Fruit fly (Drosophila melanogaster) whole organism, embryonic: ENCODE results near the gene CG7386.

Source experiments
- Awh ChIP-seq: fragments of 200-800 bp; sonication (Bioruptor generic); IDR thresholded peaks from 2 replicates; pipeline ENCODE4, ENCODE4 v1.3.6; 2022; ENCODE audit warnings: missing biosample characterization, missing genetic modification characterization
- BEAF-32 ChIP-seq: fragments of 200-800 bp; sonication (Bioruptor generic); optimal IDR thresholded peaks from 3 replicates; lab custom pipeline; 2017; ENCODE audit warnings: missing biosample characterization, missing genetic modification characterization, mild to moderate bottlenecking, moderate library complexity, missing genetic modification reagents
- Bteb2 ChIP-seq: fragments of 200-800 bp; sonication (Bioruptor generic); optimal IDR thresholded peaks from 2 replicates; lab custom pipeline; 2016; ENCODE audit warnings: missing biosample characterization, missing genetic modification characterization
- CG10209 ChIP-seq: fragments of 200-800 bp; sonication (Bioruptor generic); optimal IDR thresholded peaks from 3 replicates; lab custom pipeline; 2017; ENCODE audit warnings: missing biosample characterization, mild to moderate bottlenecking, missing genetic modification characterization, missing genetic modification reagents
- CG10959 ChIP-seq: fragments of 200-800 bp; sonication (Bioruptor generic); IDR thresholded peaks from 2 replicates; pipeline ENCODE4 v1.3.6; 2022; ENCODE audit warnings: missing biosample characterization, missing genetic modification characterization
- CG11723 ChIP-seq: fragments of 200-800 bp; sonication (Bioruptor generic); optimal IDR thresholded peaks from 2 replicates; lab custom pipeline; 2017; ENCODE audit warnings: missing biosample characterization, mild to moderate bottlenecking, missing genetic modification characterization
- CG12236 ChIP-seq: fragments of 200-800 bp; sonication (Bioruptor generic); optimal IDR thresholded peaks from 2 replicates; lab custom pipeline; 2016; ENCODE audit warnings: missing biosample characterization, missing genetic modification characterization
- CG12299 ChIP-seq: fragments of 200-800 bp; sonication (Bioruptor generic); optimal IDR thresholded peaks from 2 replicates; lab custom pipeline; 2018; ENCODE audit warnings: missing biosample characterization, mild to moderate bottlenecking, missing genetic modification characterization
- CG14667 ChIP-seq: fragments of 200-800 bp; sonication (Bioruptor generic); IDR thresholded peaks from 2 replicates; pipeline ENCODE4 v1.3.6; 2022; ENCODE audit warnings: missing biosample characterization, missing genetic modification characterization
- CG15073 ChIP-seq: fragments of 200-800 bp; sonication (Bioruptor generic); optimal IDR thresholded peaks from 2 replicates; lab custom pipeline; 2016; ENCODE audit warnings: missing biosample characterization, missing genetic modification characterization
- CG1602 ChIP-seq: fragments of 200-800 bp; sonication (Bioruptor generic); optimal IDR thresholded peaks from 3 replicates; lab custom pipeline; 2016; ENCODE audit warnings: missing biosample characterization, missing genetic modification characterization
- CG16779 ChIP-seq: fragments of 200-800 bp; sonication (Bioruptor generic); IDR thresholded peaks from 2 replicates; pipeline ENCODE4 v1.3.6; 2022; ENCODE audit warnings: missing biosample characterization, missing genetic modification characterization
- CG16815 ChIP-seq: fragments of 200-800 bp; sonication (Bioruptor generic); optimal IDR thresholded peaks from 3 replicates; lab custom pipeline; 2017; ENCODE audit warnings: missing biosample characterization, mild to moderate bottlenecking, missing genetic modification characterization
- CG1792 ChIP-seq: fragments of 200-800 bp; sonication (Bioruptor generic); optimal IDR thresholded peaks from 2 replicates; lab custom pipeline; 2016; ENCODE audit warnings: missing biosample characterization, missing genetic modification characterization
- CG4854 ChIP-seq: fragments of 200-800 bp; sonication (Bioruptor generic); optimal IDR thresholded peaks from 2 replicates; lab custom pipeline; 2016; ENCODE audit warnings: missing biosample characterization, missing genetic modification characterization, inconsistent platforms
- CG6689 ChIP-seq: fragments of 200-800 bp; sonication (Bioruptor generic); IDR thresholded peaks from 2 replicates; pipeline ENCODE4 v1.3.6; 2022; ENCODE audit warnings: missing biosample characterization, missing genetic modification characterization
- CG6813 ChIP-seq: fragments of 200-800 bp; sonication (Bioruptor generic); optimal IDR thresholded peaks from 2 replicates; lab custom pipeline; 2017; ENCODE audit warnings: missing biosample characterization, missing genetic modification characterization, mild to moderate bottlenecking, moderate library complexity, missing genetic modification reagents
- CG6854 ChIP-seq: fragments of 200-800 bp; sonication (Bioruptor generic); optimal IDR thresholded peaks from 3 replicates; lab custom pipeline; 2017; ENCODE audit warnings: missing biosample characterization, mild to moderate bottlenecking, missing genetic modification characterization
- CTCF ChIP-seq: fragments of 200-800 bp; sonication (Bioruptor generic); optimal IDR thresholded peaks from 2 replicates; lab custom pipeline; 2017; ENCODE audit warnings: missing biosample characterization, mild to moderate bottlenecking, missing genetic modification characterization, moderate library complexity
- Chrac-16 ChIP-seq: fragments of 200-800 bp; sonication (Bioruptor generic); optimal IDR thresholded peaks from 3 replicates; lab custom pipeline; 2016; ENCODE audit warnings: missing biosample characterization, missing genetic modification characterization
- D19B ChIP-seq: fragments of 200-800 bp; sonication (Bioruptor generic); optimal IDR thresholded peaks from 2 replicates; lab custom pipeline; 2017; ENCODE audit warnings: missing biosample characterization, mild to moderate bottlenecking, missing genetic modification characterization
- Deaf1 ChIP-seq: fragments of 200-800 bp; optimal IDR thresholded peaks from 3 replicates; lab custom pipeline; 2019; ENCODE audit warnings: missing biosample characterization, mild to moderate bottlenecking, missing genetic modification characterization, moderate library complexity
- ERR ChIP-seq: fragments of 200-800 bp; sonication (Bioruptor generic); optimal IDR thresholded peaks from 2 replicates; lab custom pipeline; 2016; ENCODE audit warnings: missing biosample characterization, missing genetic modification characterization
- Eip74EF ChIP-seq, 2 experiments: fragments of 200-800 bp in 1 of 2; fragments of >200 bp in 1 of 2; sonication (Bioruptor generic) in 1 of 2; optimal IDR thresholded peaks; 2 replicates each; lab custom pipeline; 2017 to 2019; ENCODE audit warnings: missing biosample characterization in 2 of 2, missing genetic modification characterization in 2 of 2, mild to moderate bottlenecking in 1 of 2, moderate library complexity in 1 of 2
- Ets97D ChIP-seq: fragments of 200-800 bp; sonication (Bioruptor generic); optimal IDR thresholded peaks from 3 replicates; lab custom pipeline; 2016; ENCODE audit warnings: missing biosample characterization, missing genetic modification characterization
- H2.0 ChIP-seq: fragments of 200-800 bp; sonication (Bioruptor generic); IDR thresholded peaks from 2 replicates; pipeline ENCODE4 v1.3.6; 2022; ENCODE audit warnings: missing biosample characterization, missing genetic modification characterization
- Hr78 ChIP-seq, 2 experiments: fragments of 200-800 bp in 1 of 2; fragments of >200 bp in 1 of 2; sonication (Bioruptor generic) in 1 of 2; optimal IDR thresholded peaks; 2 replicates each; lab custom pipeline; 2017 to 2019; ENCODE audit warnings: missing biosample characterization in 2 of 2, missing genetic modification characterization in 2 of 2, mild to moderate bottlenecking in 1 of 2, moderate library complexity in 1 of 2
- Med ChIP-seq: fragments of 200-800 bp; sonication (Bioruptor generic); peaks from one replicate; lab custom pipeline; 2016; ENCODE audit warnings: missing biosample characterization, missing genetic modification characterization, mild to moderate bottlenecking, inconsistent platforms, moderate library complexity
- Neu2 ChIP-seq: fragments of 200-800 bp; sonication (Bioruptor generic); optimal IDR thresholded peaks from 3 replicates; lab custom pipeline; 2016; ENCODE audit warnings: missing biosample characterization, missing genetic modification characterization, borderline replicate concordance
- Pdp1 ChIP-seq, 2 experiments: fragments of 200-800 bp; sonication (Bioruptor generic); optimal IDR thresholded peaks; 3 replicates each; lab custom pipeline; 2016; ENCODE audit warnings: missing biosample characterization in 2 of 2, missing genetic modification characterization in 2 of 2, mild to moderate bottlenecking in 1 of 2, moderate library complexity in 1 of 2
- Vsx1 ChIP-seq: fragments of 200-800 bp; sonication (Bioruptor generic); optimal IDR thresholded peaks from 2 replicates; lab custom pipeline; 2017; ENCODE audit warnings: missing biosample characterization, mild to moderate bottlenecking, missing genetic modification characterization, missing genetic modification reagents
- YL-1 ChIP-seq: fragments of 200-800 bp; sonication (Bioruptor generic); optimal IDR thresholded peaks from 3 replicates; lab custom pipeline; 2017; ENCODE audit warnings: missing biosample characterization, mild to moderate bottlenecking, missing genetic modification characterization
- bab2 ChIP-seq: fragments of 200-800 bp; sonication (Bioruptor generic); optimal IDR thresholded peaks from 2 replicates; lab custom pipeline; 2016; ENCODE audit warnings: missing biosample characterization, missing genetic modification characterization
- bigmax ChIP-seq: fragments of 200-800 bp; sonication (Bioruptor generic); optimal IDR thresholded peaks from 2 replicates; lab custom pipeline; 2018; ENCODE audit warnings: missing biosample characterization, mild to moderate bottlenecking, missing genetic modification characterization
- crc ChIP-seq: fragments of 200-800 bp; sonication (Bioruptor generic); optimal IDR thresholded peaks from 2 replicates; lab custom pipeline; 2016; ENCODE audit warnings: missing biosample characterization, missing genetic modification characterization
- crp ChIP-seq, 2 experiments: fragments of 200-800 bp; sonication (Bioruptor generic); optimal IDR thresholded peaks; 2 replicates in 1 of 2; 3 replicates in 1 of 2; lab custom pipeline; 2017; ENCODE audit warnings: missing biosample characterization in 2 of 2, missing genetic modification characterization in 2 of 2, mild to moderate bottlenecking in 1 of 2, moderate library complexity in 1 of 2
- gcm ChIP-seq: fragments of 200-800 bp; sonication (Bioruptor generic); optimal IDR thresholded peaks from 2 replicates; lab custom pipeline; 2019; ENCODE audit warnings: missing biosample characterization, mild to moderate bottlenecking, missing genetic modification characterization, moderate library complexity
- kni ChIP-seq: fragments of 200-800 bp; sonication (Bioruptor generic); optimal IDR thresholded peaks from 3 replicates; lab custom pipeline; 2017; ENCODE audit warnings: mild to moderate bottlenecking, missing biosample characterization, missing genetic modification reagents, missing genetic modification characterization
- lmd ChIP-seq: fragments of 200-800 bp; sonication (Bioruptor generic); IDR thresholded peaks from 2 replicates; pipeline ENCODE4 v1.3.6; 2022; ENCODE audit warnings: missing biosample characterization, missing genetic modification characterization
- nom ChIP-seq: fragments of 200-800 bp; sonication (Bioruptor generic); optimal IDR thresholded peaks from 2 replicates; lab custom pipeline; 2017; ENCODE audit warnings: missing biosample characterization, missing genetic modification characterization, mild to moderate bottlenecking, moderate library complexity, missing genetic modification reagents
- oc ChIP-seq: fragments of 200-800 bp; sonication (Bioruptor generic); optimal IDR thresholded peaks from 2 replicates; lab custom pipeline; 2018; ENCODE audit warnings: missing biosample characterization, mild to moderate bottlenecking, missing genetic modification characterization, moderate library complexity
- otp ChIP-seq: fragments of 200-800 bp; sonication (Bioruptor generic); IDR thresholded peaks from 3 replicates; pipeline ENCODE4, ENCODE4 v1.3.6; 2022; ENCODE audit warnings: missing biosample characterization, missing genetic modification characterization
- sd ChIP-seq: fragments of 200-800 bp; sonication (Bioruptor generic); optimal IDR thresholded peaks from 3 replicates; lab custom pipeline; 2018; ENCODE audit warnings: missing biosample characterization, mild to moderate bottlenecking, missing genetic modification characterization, moderate library complexity
- so ChIP-seq: fragments of 200-800 bp; sonication (Bioruptor generic); IDR thresholded peaks from 3 replicates; pipeline ENCODE4 v1.3.6; 2022; ENCODE audit warnings: missing biosample characterization, missing genetic modification characterization
- sob ChIP-seq: fragments of 200-800 bp; sonication (Bioruptor generic); IDR thresholded peaks from 2 replicates; pipeline ENCODE4 v1.3.6; 2022; ENCODE audit warnings: missing biosample characterization, missing genetic modification characterization
- tna ChIP-seq: fragments of 200-800 bp; sonication (Bioruptor generic); IDR thresholded peaks from 2 replicates; pipeline ENCODE4 v1.3.6; 2022; ENCODE audit warnings: missing biosample characterization, missing genetic modification characterization; ENCODE audit not compliant: partially characterized antibody
- twi ChIP-seq: fragments of 200-800 bp; optimal IDR thresholded peaks from 2 replicates; lab custom pipeline; 2019; ENCODE audit warnings: missing biosample characterization, mild to moderate bottlenecking, missing genetic modification characterization, moderate library complexity
- zen ChIP-seq: fragments of 200-800 bp; sonication (Bioruptor generic); optimal IDR thresholded peaks from 3 replicates; lab custom pipeline; 2018; ENCODE audit warnings: missing biosample characterization, mild to moderate bottlenecking, missing genetic modification characterization, moderate library complexity

CG7386 gene

DNA sequence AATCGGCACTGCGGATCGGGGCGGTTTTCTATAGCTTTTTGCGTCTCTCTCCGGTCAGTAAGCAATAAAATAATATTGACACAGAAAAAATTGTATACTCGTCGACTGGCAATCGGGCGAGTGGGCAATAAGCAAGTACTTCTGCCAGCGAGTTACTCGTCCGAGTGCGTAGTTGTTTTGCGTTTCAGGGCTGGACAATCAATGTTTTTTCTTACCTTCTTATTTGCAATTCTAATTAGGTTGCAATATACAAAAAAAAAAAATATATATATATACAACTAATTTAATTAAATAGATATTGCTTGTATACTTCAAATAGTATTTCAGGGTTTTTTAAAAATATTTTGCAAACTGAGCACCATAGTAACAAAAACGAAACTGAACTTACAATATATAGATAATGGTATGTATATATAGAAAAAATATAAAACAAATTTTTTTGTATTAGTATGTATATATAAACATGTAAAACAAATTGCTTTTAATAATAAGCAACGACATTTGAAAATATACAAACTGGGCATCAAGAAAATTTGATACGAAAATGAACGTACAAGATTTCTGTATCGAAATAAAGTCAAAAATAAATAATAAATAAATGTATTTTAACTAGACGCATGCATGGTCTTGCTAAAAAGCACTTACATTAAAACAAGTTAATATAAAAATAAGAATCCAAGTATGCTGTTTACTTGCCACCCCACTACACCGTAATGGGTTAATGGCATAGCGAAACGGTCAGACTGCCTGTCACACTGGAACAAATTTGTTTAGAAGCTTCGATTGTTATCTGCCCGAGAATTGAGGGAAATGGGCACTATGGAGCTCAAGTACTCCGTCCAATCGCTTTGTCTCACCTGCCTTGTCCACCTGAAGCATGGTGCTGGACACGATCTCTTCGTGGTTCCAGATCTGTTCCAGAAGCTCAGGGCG is at the start of gene CG7386, which contains the start of gene D19A (continued):
- TF ChIP-seq oc (no peak), Bteb2 (peak; percentile 50), YL-1 (GFP tag; lab: Kevin White, UChicago) (peak; percentile 52), twi (tag; lab: Kevin White, UChicago) (no peak), ERR (peak; percentile 2), Awh (GFP tag; lab: Robert Waterston, UW) (no peak), bab2 (peak; percentile 43), bigmax (GFP tag; lab: Kevin White, UChicago) (no peak), CG10959 (GFP tag; lab: Robert Waterston, UW) (peak; percentile 71), CTCF (no peak), Med (GFP tag; lab: Kevin White, UChicago) (peak; percentile 94), CG15073 (GFP tag; lab: Kevin White, UChicago) (no peak), CG11723 (GFP tag; lab: Kevin White, UChicago) (peak; percentile 16), Deaf1 (tag; lab: Kevin White, UChicago) (no peak), CG10209 (GFP tag; lab: Kevin White, UChicago) (no peak), so (GFP tag; lab: Robert Waterston, UW) (0 out of 3 replicates have a peak, but pooled peaks have one; percentile 7), CG12236 (GFP tag; lab: Kevin White, UChicago) (no peak), Vsx1 (GFP tag; lab: Kevin White, UChicago) (no peak), CG1602 (GFP tag; lab: Kevin White, UChicago) (no peak), H2.0 (GFP tag; lab: Robert Waterston, UW) (peak; percentile 59), CG1792 (GFP tag; lab: Kevin White, UChicago) (peak; percentile 16), Chrac-16 (GFP tag; lab: Kevin White, UChicago) (peak; percentile 5), lmd (peak; percentile 65), crp (GFP tag; optimal IDR thresholded peaks at IDR 0.05; lab: Kevin White, UChicago) (no peak), nom (GFP tag; lab: Kevin White, UChicago) (peak; percentile 24), CG4854 (GFP tag; lab: Kevin White, UChicago) (no peak), crc (no peak), otp (no peak), sob (GFP tag; lab: Robert Waterston, UW) (peak; percentile 70), CG6854 (GFP tag; lab: Kevin White, UChicago) (no peak), CG12299 (tag; lab: Kevin White, UChicago) (no peak), zen (tag; lab: Kevin White, UChicago) (peak; percentile 3), CG6689 (GFP tag; lab: Robert Waterston, UW) (peak; percentile 75), CG16815 (GFP tag; lab: Kevin White, UChicago) (peak; percentile 12), tna (no peak), CG16779 (0 out of 2 replicates have a peak, but pooled peaks have one; percentile 20), gcm (peak; percentile 24), Ets97D (GFP tag; lab: Kevin White, UChicago) (peak; percentile 57), Hr78 (GFP tag; optimal IDR thresholded peaks at IDR 0.05; lab: Kevin White, UChicago) (no peak), Eip74EF (GFP tag; optimal IDR thresholded peaks at IDR 0.05; lab: Kevin White, UChicago) (no peak), sd (tag; lab: Kevin White, UChicago) (no peak), CG14667 (GFP tag; lab: Robert Waterston, UW) (peak; percentile 39; the same call in 1 of the 2 replicates), CG6813 (GFP tag; lab: Kevin White, UChicago) (no peak), D19B (GFP tag; lab: Kevin White, UChicago) (peak; percentile 63), BEAF-32 (GFP tag; lab: Kevin White, UChicago) (no peak), kni (GFP tag; lab: Kevin White, UChicago) (no peak), Pdp1 (GFP tag; optimal IDR thresholded peaks at IDR 0.05; lab: Kevin White, UChicago) (peak; percentile 30 to 41), Neu2 (GFP tag; lab: Kevin White, UChicago) (no peak)
